Worm (Caenorhabditis elegans): ENCODE results near the gene sdz-4.

The sdz-4 gene

ce11 chrII:915206-915605 lies 43.5 kb upstream of the sdz-4 start (continued):
- TF ChIP-seq tbx-2 (tag; optimal IDR thresholded peaks at IDR 0.05) (no peak), ceh-28 (tag; optimal IDR thresholded peaks at IDR 0.05) (no peak), elt-1 (tag; optimal IDR thresholded peaks at IDR 0.05) (no peak), mdl-1 (tag; optimal IDR thresholded peaks at IDR 0.05) (no peak), unc-39 (tag; optimal IDR thresholded peaks at IDR 0.05) (no peak), nhr-11 (tag; optimal IDR thresholded peaks at IDR 0.05) (no peak), ztf-11 (tag; optimal IDR thresholded peaks at IDR 0.05) (no peak), ceh-82 (tag; optimal IDR thresholded peaks at IDR 0.05) (no peak), ceh-9 (tag; optimal IDR thresholded peaks at IDR 0.05) (no peak), elt-2 (tag; optimal IDR thresholded peaks at IDR 0.05) (peak; percentile 100)

ce11 chrII:915780-916179 lies 42.9 kb upstream of the sdz-4 start, which contains the start of gene fbxc-29:
fbxc-29 (plus strand) TSS chrII:916080.
- TF ChIP-seq R02D3.7 (tag; optimal IDR thresholded peaks at IDR 0.05) (no peak), unc-62 (GFP tag; optimal IDR thresholded peaks at IDR 0.05) (no peak), egl-27 (tag; optimal IDR thresholded peaks at IDR 0.05) (no peak), nhr-43 (tag; optimal IDR thresholded peaks at IDR 0.05; ENCODE audit: poor library complexity, severe bottlenecking) (no peak), nhr-25 (tag; optimal IDR thresholded peaks at IDR 0.05) (no peak), pha-4 (tag; optimal IDR thresholded peaks at IDR 0.05) (no peak), ztf-4 (tag; optimal IDR thresholded peaks at IDR 0.05) (no peak), hmg-11 (tag; optimal IDR thresholded peaks at IDR 0.05) (no peak), skn-1 (tag; optimal IDR thresholded peaks at IDR 0.05) (no peak), nfya-1 (tag; optimal IDR thresholded peaks at IDR 0.05; ENCODE audit: insufficient read depth) (no peak), lin-15B (tag; optimal IDR thresholded peaks at IDR 0.05) (no peak)

DNA sequence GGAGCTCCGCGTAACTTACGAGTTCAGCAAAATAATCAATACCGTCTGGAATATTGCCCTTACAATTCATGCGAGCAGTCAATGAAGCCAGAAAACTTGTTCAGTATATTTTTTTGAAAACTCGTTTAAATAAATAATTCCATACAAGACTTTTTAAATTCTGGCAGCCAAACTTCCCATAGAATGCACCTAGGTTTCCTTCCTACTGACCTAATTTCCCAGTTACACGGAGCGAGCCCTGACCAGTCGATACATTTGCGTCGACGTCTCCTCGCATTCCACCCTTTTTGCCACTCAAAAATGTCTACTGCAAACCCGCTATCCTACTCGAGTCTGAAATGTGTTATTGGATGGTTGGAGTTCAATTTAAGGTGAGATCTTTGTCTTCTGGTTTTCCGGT lies 41.4 kb upstream of the sdz-4 start, which contains the start of gene fbxc-30:
fbxc-30 (plus strand) TSS at position 301 of the 400 bp plus-strand sequence.
- TF ChIP-seq nhr-23 (tag; optimal IDR thresholded peaks at IDR 0.05) (no peak), mml-1 (tag; optimal IDR thresholded peaks at IDR 0.05) (no peak), ztf-4 (tag; optimal IDR thresholded peaks at IDR 0.05) (no peak), mdl-1 (tag; optimal IDR thresholded peaks at IDR 0.05) (no peak)

DNA sequence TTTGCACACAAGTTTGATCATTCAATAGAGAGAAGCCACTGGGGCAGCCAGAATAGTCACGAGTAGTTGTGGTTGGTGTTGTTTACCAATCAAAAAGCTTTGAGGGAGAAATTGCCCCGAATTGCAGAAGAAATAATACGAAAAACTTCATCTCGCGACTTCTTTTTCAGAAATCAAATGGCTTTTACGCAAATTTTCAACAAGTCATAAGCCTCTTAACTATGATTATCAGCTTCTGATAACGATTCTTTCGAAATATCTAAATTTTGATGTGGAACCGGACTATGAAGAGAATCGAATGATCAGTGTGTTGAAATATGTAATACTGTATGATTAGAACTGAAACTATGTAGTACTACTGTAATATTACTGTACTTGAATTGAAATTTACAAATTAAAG lies 38.4 kb upstream of the sdz-4 start:
- TF ChIP-seq lin-15B (tag; optimal IDR thresholded peaks at IDR 0.05) = no peak
- no peak for TF ChIP-seq nhr-12 (tag; optimal IDR thresholded peaks at IDR 0.05)
- peak; percentile 52 for TF ChIP-seq elt-2 (tag; optimal IDR thresholded peaks at IDR 0.05)
- no peak for TF ChIP-seq skn-1 (tag; optimal IDR thresholded peaks at IDR 0.05)
- no peak for TF ChIP-seq nhr-67 (tag; optimal IDR thresholded peaks at IDR 0.05)

DNA sequence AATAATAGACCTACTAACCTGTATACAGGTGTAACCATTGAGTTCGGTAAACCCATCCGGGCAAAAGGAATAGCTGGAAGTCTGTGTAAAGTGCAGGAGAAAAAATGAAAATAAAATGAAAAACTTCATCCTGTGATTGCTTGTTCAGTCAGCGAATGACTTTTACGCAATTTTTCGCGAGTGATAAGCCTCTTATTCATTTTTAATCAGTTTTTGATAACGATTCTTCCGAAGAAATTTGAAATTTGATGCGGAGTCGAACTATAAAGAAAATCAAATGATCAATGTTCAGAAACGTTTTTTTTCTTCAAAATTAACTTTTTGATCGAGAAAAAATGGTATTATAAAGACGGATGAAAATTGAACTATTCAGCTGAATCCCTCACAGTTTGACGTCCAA lies 35.9 kb upstream of the sdz-4 start:
- TF ChIP-seq aly-2 (tag; optimal IDR thresholded peaks at IDR 0.05) (no peak), pqm-1 (tag; optimal IDR thresholded peaks at IDR 0.05) (peak; percentile 39), elt-2 (tag; optimal IDR thresholded peaks at IDR 0.05) (peak; percentile 84), fos-1 (tag; optimal IDR thresholded peaks at IDR 0.05) (no peak), ztf-11 (tag; optimal IDR thresholded peaks at IDR 0.05) (no peak)

DNA sequence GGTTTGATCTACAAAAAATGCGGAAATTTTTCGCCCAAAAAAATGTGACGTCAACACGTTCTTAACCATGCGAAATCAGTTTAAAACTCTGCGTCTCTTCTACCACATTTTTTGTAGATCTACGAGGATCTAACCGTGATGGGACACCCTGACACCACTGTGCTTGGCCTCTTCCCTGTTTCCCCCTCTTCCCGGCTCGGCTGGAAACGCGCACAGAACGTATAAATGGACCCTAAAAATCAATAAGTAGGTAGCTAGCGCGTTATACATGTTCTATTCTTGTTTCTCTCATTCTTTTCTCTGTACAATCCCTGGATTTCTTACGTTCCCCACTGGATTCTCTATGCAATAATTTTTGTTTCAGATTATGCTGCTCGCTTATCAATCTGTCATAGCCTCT lies 35.2 kb upstream of the sdz-4 start, which contains the start of gene fbxc-28:
fbxc-28 (plus strand) TSS at position 301 of the 400 bp plus-strand sequence.
- TF ChIP-seq mdl-1 (tag; optimal IDR thresholded peaks at IDR 0.05) (no peak), fos-1 (tag; optimal IDR thresholded peaks at IDR 0.05) (no peak), lin-39 (tag; optimal IDR thresholded peaks at IDR 0.05) (no peak), fkh-10 (GFP tag; optimal IDR thresholded peaks at IDR 0.05) (no peak), nhr-237 (tag; optimal IDR thresholded peaks at IDR 0.05) (no peak), egl-27 (tag; optimal IDR thresholded peaks at IDR 0.05) (no peak), ZK546.5 (tag; optimal IDR thresholded peaks at IDR 0.05) (no peak), nhr-25 (tag; optimal IDR thresholded peaks at IDR 0.05) (no peak), tbx-2 (tag; optimal IDR thresholded peaks at IDR 0.05) (no peak), nhr-67 (tag; optimal IDR thresholded peaks at IDR 0.05) (no peak), eor-1 (tag; optimal IDR thresholded peaks at IDR 0.05) (no peak), skn-1 (tag; optimal IDR thresholded peaks at IDR 0.05) (no peak), ztf-4 (tag; optimal IDR thresholded peaks at IDR 0.05) (no peak), lsy-12 (tag; optimal IDR thresholded peaks at IDR 0.05) (no peak), R02D3.7 (tag; optimal IDR thresholded peaks at IDR 0.05) (no peak), egl-5 (tag; optimal IDR thresholded peaks at IDR 0.05) (no peak), elt-3 (tag; optimal IDR thresholded peaks at IDR 0.05) (no peak), zag-1 (tag; optimal IDR thresholded peaks at IDR 0.05) (no peak), lin-15B (tag; optimal IDR thresholded peaks at IDR 0.05) (no peak)

All from whole organism, L3 larva.